Fruit fly (Drosophila melanogaster) whole organism, embryonic: ENCODE data around the gene mRpL35.
A peak's percentile ranks its signal among the peaks of the same experiment; 100 is the strongest.

ENCODE experiments used
- Aef1 ChIP-seq: fragments of 200-800 bp; sonication (Bioruptor generic); IDR thresholded peaks from 3 replicates; pipeline ENCODE4 v1.3.6; 2022; ENCODE audit warnings: missing biosample characterization, missing genetic modification characterization
- Atf3 ChIP-seq: fragments of 200-800 bp; sonication (Bioruptor generic); optimal IDR thresholded peaks from 3 replicates; lab custom pipeline; 2016; ENCODE audit warnings: missing biosample characterization, missing genetic modification characterization
- CG10209 ChIP-seq: fragments of 200-800 bp; sonication (Bioruptor generic); optimal IDR thresholded peaks from 3 replicates; lab custom pipeline; 2017; ENCODE audit warnings: missing biosample characterization, mild to moderate bottlenecking, missing genetic modification characterization, missing genetic modification reagents
- CG12104 ChIP-seq: fragments of 200-800 bp; sonication (Bioruptor generic); optimal IDR thresholded peaks from 3 replicates; lab custom pipeline; 2016; ENCODE audit warnings: missing biosample characterization, missing genetic modification characterization
- CG12744 ChIP-seq: fragments of 200-800 bp; sonication (Bioruptor generic); optimal IDR thresholded peaks from 2 replicates; lab custom pipeline; 2016; ENCODE audit warnings: missing biosample characterization, missing genetic modification characterization
- CG13424 ChIP-seq: fragments of 200-800 bp; sonication (Bioruptor generic); optimal IDR thresholded peaks from 2 replicates; lab custom pipeline; 2019; ENCODE audit warnings: missing biosample characterization, mild to moderate bottlenecking, missing genetic modification characterization, moderate library complexity
- CG15073 ChIP-seq: fragments of 200-800 bp; sonication (Bioruptor generic); optimal IDR thresholded peaks from 2 replicates; lab custom pipeline; 2016; ENCODE audit warnings: missing biosample characterization, missing genetic modification characterization
- CG17186 ChIP-seq: fragments of 200-800 bp; sonication (Bioruptor generic); optimal IDR thresholded peaks from 3 replicates; lab custom pipeline; 2017; ENCODE audit warnings: missing biosample characterization, missing genetic modification reagents, missing genetic modification characterization
- CG17359 ChIP-seq: fragments of 200-800 bp; sonication (Bioruptor generic); optimal IDR thresholded peaks from 3 replicates; lab custom pipeline; 2018; ENCODE audit warnings: missing biosample characterization, mild to moderate bottlenecking, missing genetic modification characterization, moderate library complexity
- CG17568 ChIP-seq: fragments of 200-800 bp; sonication (Bioruptor generic); optimal IDR thresholded peaks from 2 replicates; lab custom pipeline; 2018; ENCODE audit warnings: missing biosample characterization, mild to moderate bottlenecking, missing genetic modification characterization, moderate library complexity
- CG17912 ChIP-seq: fragments of 200-800 bp; sonication (Bioruptor generic); optimal IDR thresholded peaks from 2 replicates; lab custom pipeline; 2018; ENCODE audit warnings: missing biosample characterization, mild to moderate bottlenecking, missing genetic modification characterization
- CG18599 ChIP-seq: fragments of 200-800 bp; sonication (Bioruptor generic); optimal IDR thresholded peaks from 3 replicates; lab custom pipeline; 2017; ENCODE audit warnings: missing biosample characterization, missing genetic modification characterization, mild to moderate bottlenecking, moderate library complexity, missing genetic modification reagents
- CG2116 ChIP-seq: fragments of 200-800 bp; sonication (Bioruptor generic); optimal IDR thresholded peaks from 3 replicates; lab custom pipeline; 2018; ENCODE audit warnings: missing biosample characterization, mild to moderate bottlenecking, missing genetic modification characterization
- CG2199 ChIP-seq: fragments of 200-800 bp; sonication (Bioruptor generic); IDR thresholded peaks from 3 replicates; pipeline ENCODE4 v1.3.6; 2022; ENCODE audit warnings: missing biosample characterization, missing genetic modification characterization
- CG2875 ChIP-seq: fragments of 200-800 bp; sonication (Bioruptor generic); optimal IDR thresholded peaks from 2 replicates; lab custom pipeline; 2017; ENCODE audit warnings: missing biosample characterization, mild to moderate bottlenecking, missing genetic modification characterization, missing genetic modification reagents
- CG32767 ChIP-seq: fragments of 200-800 bp; sonication (Bioruptor generic); IDR thresholded peaks from 2 replicates; pipeline ENCODE4 v1.3.6; 2022; ENCODE audit warnings: missing biosample characterization, missing genetic modification characterization
- CG3995 ChIP-seq: fragments of 200-800 bp; sonication (Bioruptor generic); optimal IDR thresholded peaks from 3 replicates; lab custom pipeline; 2016; ENCODE audit warnings: missing biosample characterization, missing genetic modification characterization
- CG4404 ChIP-seq: fragments of 200-800 bp; sonication (Bioruptor generic); IDR thresholded peaks from 2 replicates; pipeline ENCODE4 v1.3.6; 2022; ENCODE audit warnings: missing biosample characterization, missing genetic modification characterization
- CG6854 ChIP-seq: fragments of 200-800 bp; sonication (Bioruptor generic); optimal IDR thresholded peaks from 3 replicates; lab custom pipeline; 2017; ENCODE audit warnings: missing biosample characterization, mild to moderate bottlenecking, missing genetic modification characterization
- CG9797 ChIP-seq: fragments of 200-800 bp; sonication (Bioruptor generic); optimal IDR thresholded peaks from 3 replicates; lab custom pipeline; 2018; ENCODE audit warnings: missing biosample characterization, mild to moderate bottlenecking, missing genetic modification characterization
- Hr39 ChIP-seq: fragments of >200 bp; optimal IDR thresholded peaks from 2 replicates; lab custom pipeline; 2017
- Oaz ChIP-seq: fragments of 200-800 bp; sonication (Bioruptor generic); IDR thresholded peaks from 2 replicates; pipeline ENCODE4 v1.3.6; 2022; ENCODE audit warnings: missing biosample characterization, missing genetic modification characterization
- Rfx ChIP-seq: fragments of 200-800 bp; sonication (Bioruptor generic); IDR thresholded peaks from 2 replicates; pipeline ENCODE4 v1.3.6; 2022; ENCODE audit warnings: missing biosample characterization, missing genetic modification characterization
- Six4 ChIP-seq: fragments of 200-800 bp; sonication (Bioruptor generic); optimal IDR thresholded peaks from 2 replicates; lab custom pipeline; 2016; ENCODE audit warnings: missing biosample characterization, missing genetic modification characterization
- Trl ChIP-seq, 3 experiments: fragments of >200 bp in 2 of 3; fragments of 200-800 bp in 1 of 3; sonication (Bioruptor generic) in 1 of 3; optimal IDR thresholded peaks; 2 replicates in 1 of 3; 3 replicates in 2 of 3; lab custom pipeline; 2016 to 2017; ENCODE audit warnings: missing biosample characterization in 1 of 3, missing genetic modification characterization in 1 of 3
- bab2 ChIP-seq: fragments of 200-800 bp; sonication (Bioruptor generic); optimal IDR thresholded peaks from 2 replicates; lab custom pipeline; 2016; ENCODE audit warnings: missing biosample characterization, missing genetic modification characterization
- caup ChIP-seq: fragments of 200-800 bp; sonication (Bioruptor generic); optimal IDR thresholded peaks from 3 replicates; lab custom pipeline; 2017; ENCODE audit warnings: missing biosample characterization, mild to moderate bottlenecking, missing genetic modification characterization, moderate library complexity; ENCODE audit not compliant: severe bottlenecking
- chn ChIP-seq: fragments of 200-800 bp; sonication (Bioruptor generic); optimal IDR thresholded peaks from 2 replicates; lab custom pipeline; 2016; ENCODE audit warnings: missing biosample characterization, missing genetic modification characterization
- dmrt99B ChIP-seq: fragments of 200-800 bp; sonication (Bioruptor generic); optimal IDR thresholded peaks from 2 replicates; lab custom pipeline; 2018; ENCODE audit warnings: missing biosample characterization, mild to moderate bottlenecking, missing genetic modification characterization, moderate library complexity
- fd102C ChIP-seq: fragments of 200-800 bp; sonication (Bioruptor generic); optimal IDR thresholded peaks from 2 replicates; lab custom pipeline; 2018; ENCODE audit warnings: missing biosample characterization, mild to moderate bottlenecking, missing genetic modification characterization, moderate library complexity
- fd64A ChIP-seq: fragments of 200-800 bp; sonication (Bioruptor generic); optimal IDR thresholded peaks from 3 replicates; lab custom pipeline; 2018; ENCODE audit warnings: missing biosample characterization, mild to moderate bottlenecking, missing genetic modification characterization
- fru ChIP-seq: fragments of >200 bp; optimal IDR thresholded peaks from 2 replicates; lab custom pipeline; 2017
- grau ChIP-seq: fragments of 200-800 bp; optimal IDR thresholded peaks from 3 replicates; lab custom pipeline; 2019; ENCODE audit warnings: missing biosample characterization, mild to moderate bottlenecking, missing genetic modification characterization, moderate library complexity
- h ChIP-seq: fragments of >200 bp; optimal IDR thresholded peaks from 2 replicates; lab custom pipeline; 2017
- jumu ChIP-seq: fragments of 200-800 bp; sonication (Bioruptor generic); optimal IDR thresholded peaks from 3 replicates; lab custom pipeline; 2016; ENCODE audit warnings: missing biosample characterization, missing genetic modification characterization
- kay ChIP-seq: fragments of 200-800 bp; sonication (Bioruptor generic); optimal IDR thresholded peaks from 2 replicates; lab custom pipeline; 2016; ENCODE audit warnings: missing biosample characterization, missing genetic modification characterization
- klu ChIP-seq: fragments of 200-800 bp; sonication (Bioruptor generic); IDR thresholded peaks from 2 replicates; pipeline ENCODE4 v1.3.6; 2022; ENCODE audit warnings: missing biosample characterization, missing genetic modification characterization
- lola ChIP-seq, 3 experiments: fragments of >200 bp in 2 of 3; fragments of 200-800 bp in 1 of 3; sonication (Bioruptor generic) in 1 of 3; optimal IDR thresholded peaks; 2 replicates each; lab custom pipeline; 2017 to 2019; ENCODE audit warnings: missing biosample characterization in 3 of 3, missing genetic modification characterization in 3 of 3, mild to moderate bottlenecking in 1 of 3, moderate library complexity in 1 of 3
- luna ChIP-seq: fragments of 200-800 bp; sonication (Bioruptor generic); optimal IDR thresholded peaks from 2 replicates; lab custom pipeline; 2016; ENCODE audit warnings: missing biosample characterization, missing genetic modification characterization
- mirr ChIP-seq: fragments of 200-800 bp; sonication (Bioruptor generic); optimal IDR thresholded peaks from 3 replicates; lab custom pipeline; 2018; ENCODE audit warnings: missing biosample characterization, mild to moderate bottlenecking, missing genetic modification characterization
- pum ChIP-seq: fragments of 200-800 bp; sonication (Bioruptor generic); optimal IDR thresholded peaks from 2 replicates; lab custom pipeline; 2016; ENCODE audit warnings: missing biosample characterization, missing genetic modification characterization
- ranshi ChIP-seq: fragments of 200-800 bp; sonication (Bioruptor generic); IDR thresholded peaks from 2 replicates; pipeline ENCODE4 v1.3.6; 2022; ENCODE audit warnings: missing biosample characterization, missing genetic modification characterization
- repo ChIP-seq: fragments of 200-800 bp; sonication (Bioruptor generic); optimal IDR thresholded peaks from 2 replicates; lab custom pipeline; 2016; ENCODE audit warnings: missing biosample characterization, missing genetic modification characterization
- ro ChIP-seq: fragments of 200-800 bp; sonication (Bioruptor generic); IDR thresholded peaks from 2 replicates; pipeline ENCODE4 v1.3.6; 2022; ENCODE audit warnings: missing biosample characterization, missing genetic modification characterization
- sens ChIP-seq: fragments of 200-800 bp; sonication (Bioruptor generic); peaks from one replicate; lab custom pipeline; 2016; ENCODE audit warnings: missing biosample characterization, missing genetic modification characterization
- sens-2 ChIP-seq: fragments of 200-800 bp; sonication (Bioruptor generic); IDR thresholded peaks from 2 replicates; pipeline ENCODE4 v1.3.6; 2022; ENCODE audit warnings: missing biosample characterization, missing genetic modification characterization
- sqz ChIP-seq: fragments of 200-800 bp; sonication (Bioruptor generic); optimal IDR thresholded peaks from 3 replicates; lab custom pipeline; 2018; ENCODE audit warnings: missing biosample characterization, mild to moderate bottlenecking, missing genetic modification characterization
- stc ChIP-seq: fragments of 200-800 bp; sonication (Bioruptor generic); IDR thresholded peaks from 2 replicates; pipeline ENCODE4 v1.3.6; 2022; ENCODE audit warnings: missing biosample characterization, missing genetic modification characterization
- sug ChIP-seq: fragments of 200-800 bp; optimal IDR thresholded peaks from 2 replicates; lab custom pipeline; 2019; ENCODE audit warnings: missing biosample characterization, mild to moderate bottlenecking, missing genetic modification characterization, moderate library complexity
- tin ChIP-seq: fragments of 200-800 bp; sonication (Bioruptor generic); optimal IDR thresholded peaks from 3 replicates; lab custom pipeline; 2016; ENCODE audit warnings: missing biosample characterization, missing genetic modification characterization
- trem ChIP-seq: fragments of 200-800 bp; optimal IDR thresholded peaks from 3 replicates; lab custom pipeline; 2019; ENCODE audit warnings: missing biosample characterization, mild to moderate bottlenecking, missing genetic modification characterization, moderate library complexity
- zen ChIP-seq: fragments of 200-800 bp; sonication (Bioruptor generic); optimal IDR thresholded peaks from 3 replicates; lab custom pipeline; 2018; ENCODE audit warnings: missing biosample characterization, mild to moderate bottlenecking, missing genetic modification characterization, moderate library complexity
- zf30C ChIP-seq: fragments of 200-800 bp; sonication (Bioruptor generic); optimal IDR thresholded peaks from 3 replicates; lab custom pipeline; 2018; ENCODE audit warnings: missing biosample characterization, mild to moderate bottlenecking, missing genetic modification characterization

mRpL35 gene

dm6 chr3R:22025320-22025719 is 2.0 kb downstream of the mRpL35 start, which contains the start of gene CG6028 (continued):
- TF ChIP-seq Trl (optimal IDR thresholded peaks at IDR 0.05; lab: Kevin White, UChicago) = no peak
- no peak for TF ChIP-seq Trl (GFP tag; optimal IDR thresholded peaks at IDR 0.05; lab: Kevin White, UChicago)
- no peak for TF ChIP-seq stc
- TF ChIP-seq Aef1 = no peak
- peak; percentile 6 for TF ChIP-seq CG17359 (tag; lab: Kevin White, UChicago)
- no peak for TF ChIP-seq CG2875
- TF ChIP-seq CG9797 = no peak
- no peak for TF ChIP-seq Atf3 (GFP tag; lab: Kevin White, UChicago)
- peak; percentile 78 for TF ChIP-seq sens (GFP tag; lab: Kevin White, UChicago)
- no peak for TF ChIP-seq bab2
- no peak for TF ChIP-seq CG17186 (GFP tag; lab: Kevin White, UChicago)
- peak; percentile 21 for TF ChIP-seq kay
- no peak for TF ChIP-seq fd102C
- no peak for TF ChIP-seq ranshi (GFP tag; lab: Robert Waterston, UW)
- no peak for TF ChIP-seq CG12104 (GFP tag; lab: Kevin White, UChicago)
- no peak for TF ChIP-seq CG2116
- no peak for TF ChIP-seq CG17568 (GFP tag; lab: Kevin White, UChicago)
- no peak for TF ChIP-seq sug (tag; lab: Kevin White, UChicago)
- TF ChIP-seq luna (GFP tag; lab: Kevin White, UChicago) = no peak
- no peak for TF ChIP-seq caup (GFP tag; lab: Kevin White, UChicago)
- TF ChIP-seq zf30C (GFP tag; lab: Kevin White, UChicago) = no peak
- TF ChIP-seq CG4404 = no peak
- TF ChIP-seq dmrt99B = no peak
- TF ChIP-seq h (lab: Kevin White, UChicago) = no peak
- no peak for TF ChIP-seq CG15073 (GFP tag; lab: Kevin White, UChicago)
- TF ChIP-seq sqz (GFP tag; lab: Kevin White, UChicago) = no peak
- TF ChIP-seq pum = no peak
- no peak for TF ChIP-seq jumu (GFP tag; lab: Kevin White, UChicago)
- no peak for TF ChIP-seq ro
- no peak for TF ChIP-seq CG2199
- no peak for TF ChIP-seq CG12744 (GFP tag; lab: Kevin White, UChicago)
- peak; percentile 2 for TF ChIP-seq tin (GFP tag; lab: Kevin White, UChicago)
- TF ChIP-seq chn (GFP tag; lab: Kevin White, UChicago) = no peak
- no peak for TF ChIP-seq CG10209
- no peak for TF ChIP-seq fru (lab: Kevin White, UChicago)
- no peak for TF ChIP-seq sens-2 (GFP tag; lab: Robert Waterston, UW)
- no peak for TF ChIP-seq CG17912
- no peak for TF ChIP-seq lola (GFP tag; optimal IDR thresholded peaks at IDR 0.05; lab: Kevin White, UChicago)
- peak; percentile 28 for TF ChIP-seq zen (tag; lab: Kevin White, UChicago)
- TF ChIP-seq mirr (GFP tag; lab: Kevin White, UChicago) = no peak
- TF ChIP-seq CG6854 (GFP tag; lab: Kevin White, UChicago) = no peak
- TF ChIP-seq klu (GFP tag; lab: Robert Waterston, UW) = no peak
- TF ChIP-seq Six4 = no peak
- TF ChIP-seq repo (GFP tag; lab: Kevin White, UChicago) = no peak
- no peak for TF ChIP-seq Hr39
- no peak for TF ChIP-seq Oaz (GFP tag; lab: Robert Waterston, UW)
- TF ChIP-seq CG13424 (tag; lab: Kevin White, UChicago) = peak; percentile 22
- TF ChIP-seq CG32767 (GFP tag; lab: Robert Waterston, UW) = no peak
- no peak for TF ChIP-seq fd64A (GFP tag; lab: Kevin White, UChicago)
- TF ChIP-seq grau (tag; lab: Kevin White, UChicago) = peak; percentile 18
- TF ChIP-seq CG18599 (GFP tag; lab: Kevin White, UChicago) = peak; percentile 42
- peak; percentile 2 for TF ChIP-seq trem (tag; lab: Kevin White, UChicago)
- TF ChIP-seq CG3995 (GFP tag; lab: Kevin White, UChicago) = no peak
- TF ChIP-seq Rfx (GFP tag; lab: Robert Waterston, UW) = peak; percentile 68
